Worm (Caenorhabditis elegans) whole organism, L4 larva: ENCODE data around the gene C05C12.5.
"Not testable (repeated sequence)": the region's sequence is repeated elsewhere in the genome, so short reads cannot be mapped to it uniquely, and the experiment has no call there.

Experiments
- aha-1 ChIP-seq: fragments of 150-350 bp; peaks from one replicate; lab custom pipeline; 2014; ENCODE audit warnings: missing biosample characterization, missing genetic modification characterization
- arid-1 ChIP-seq: fragments of 200-800 bp; sonication (Bioruptor generic); conservative IDR thresholded peaks from 2 replicates; pipeline ENCODE4 v1.3.6; 2022; ENCODE audit warnings: missing genetic modification reagents, missing genetic modification characterization, missing compliant biosample characterization
- ceh-44 ChIP-seq: fragments of 200-800 bp; sonication (Bioruptor generic); IDR thresholded peaks from 2 replicates; pipeline ENCODE4 v1.3.6; 2022; ENCODE audit warnings: missing genetic modification reagents, missing genetic modification characterization, missing compliant biosample characterization
- daf-12 ChIP-seq: fragments of 150-350 bp; optimal IDR thresholded peaks from 2 replicates; lab custom pipeline; 2014; ENCODE audit warnings: missing biosample characterization, missing genetic modification reagents, missing genetic modification characterization
- daf-16 ChIP-seq, 3 experiments: sonication (generic microtip); optimal IDR thresholded peaks; 2 replicates each; lab custom pipeline; 2016 to 2017; ENCODE audit warnings: missing genetic modification characterization in 3 of 3, missing genetic modification reagents in 3 of 3, mild to moderate bottlenecking in 2 of 3, missing compliant biosample characterization in 2 of 3, missing biosample characterization in 1 of 3, moderate library complexity in 1 of 3
- dmd-6 ChIP-seq: fragments of 200-800 bp; sonication (Bioruptor generic); IDR thresholded peaks from 2 replicates; pipeline ENCODE4 v1.3.6; 2022; ENCODE audit warnings: missing genetic modification reagents, missing genetic modification characterization, missing compliant biosample characterization
- dve-1 ChIP-seq: sonication (generic microtip); optimal IDR thresholded peaks from 2 replicates; lab custom pipeline; 2017; ENCODE audit warnings: antibody characterized with exemption, mild to moderate bottlenecking, missing genetic modification characterization, missing compliant biosample characterization; ENCODE audit not compliant: insufficient read depth
- fkh-10 ChIP-seq: fragments of 150-350 bp; optimal IDR thresholded peaks from 2 replicates; lab custom pipeline; 2014; ENCODE audit warnings: missing biosample characterization, missing genetic modification reagents, missing genetic modification characterization
- fos-1 ChIP-seq: fragments of 150-350 bp; optimal IDR thresholded peaks from 2 replicates; lab custom pipeline; 2014; ENCODE audit warnings: missing biosample characterization, missing genetic modification characterization
- hif-1 ChIP-seq, 2 experiments: sonication (generic microtip); optimal IDR thresholded peaks; 2 replicates each; lab custom pipeline; 2016 to 2017; ENCODE audit warnings: missing compliant biosample characterization in 2 of 2, missing genetic modification characterization in 2 of 2, missing genetic modification reagents in 2 of 2, missing genotype in 2 of 2, mild to moderate bottlenecking in 1 of 2
- hlh-11 ChIP-seq: fragments of 200-800 bp; sonication (Bioruptor generic); optimal IDR thresholded peaks from 2 replicates; lab custom pipeline; 2018; ENCODE audit warnings: mild to moderate bottlenecking, missing genetic modification characterization, missing compliant biosample characterization
- hlh-30 ChIP-seq: sonication (generic microtip); optimal IDR thresholded peaks from 2 replicates; lab custom pipeline; 2017; ENCODE audit warnings: antibody characterized with exemption, mild to moderate bottlenecking, missing genetic modification characterization, missing compliant biosample characterization; ENCODE audit not compliant: insufficient read depth
- lim-7 ChIP-seq: fragments of 200-800 bp; sonication (Bioruptor generic); IDR thresholded peaks from 2 replicates; pipeline ENCODE4 v1.3.6; 2022; ENCODE audit warnings: missing genetic modification characterization, missing compliant biosample characterization
- lin-1 ChIP-seq: fragments of 200-800 bp; sonication (Bioruptor generic); IDR thresholded peaks from 2 replicates; pipeline ENCODE4 v1.3.6; 2022; ENCODE audit warnings: missing genetic modification reagents, missing genetic modification characterization, missing compliant biosample characterization
- lin-15B ChIP-seq: fragments of 150-350 bp; sonication (generic microtip); optimal IDR thresholded peaks from 3 replicates; lab custom pipeline; 2014; ENCODE audit warnings: missing biosample characterization, missing genetic modification characterization
- lir-3 ChIP-seq: sonication (generic microtip); optimal IDR thresholded peaks from 2 replicates; lab custom pipeline; 2016; ENCODE audit warnings: mild to moderate bottlenecking, missing genetic modification characterization, missing compliant biosample characterization
- mep-1 ChIP-seq: fragments of 150-350 bp; sonication (generic microtip); optimal IDR thresholded peaks from 3 replicates; lab custom pipeline; 2014; ENCODE audit warnings: missing biosample characterization, missing genetic modification characterization
- nhr-237 ChIP-seq: sonication (generic microtip); optimal IDR thresholded peaks from 2 replicates; lab custom pipeline; 2017; ENCODE audit warnings: missing biosample characterization, missing genetic modification characterization
- nhr-28 ChIP-seq: fragments of 150-350 bp; optimal IDR thresholded peaks from 2 replicates; lab custom pipeline; 2014; ENCODE audit warnings: missing biosample characterization, missing genetic modification characterization
- nhr-48 ChIP-seq: sonication (generic microtip); optimal IDR thresholded peaks from 2 replicates; lab custom pipeline; 2016; ENCODE audit warnings: mild to moderate bottlenecking, missing genetic modification characterization, missing compliant biosample characterization
- nhr-77 ChIP-seq: fragments of 150-350 bp; optimal IDR thresholded peaks from 2 replicates; lab custom pipeline; 2014; ENCODE audit warnings: missing biosample characterization, missing genetic modification characterization
- pha-4 ChIP-seq, 2 experiments: fragments of 150-350 bp in 1 of 2; fragments of 200-800 bp in 1 of 2; sonication (Bioruptor generic) in 1 of 2; IDR thresholded peaks in 1 of 2; optimal IDR thresholded peaks in 1 of 2; 2 replicates each; pipeline versions ENCODE4 v1.3.6 to Lab custom; 2014 to 2022; ENCODE audit warnings: missing genetic modification characterization in 2 of 2, missing genetic modification reagents in 2 of 2, missing biosample characterization in 1 of 2, missing compliant biosample characterization in 1 of 2
- php-3 ChIP-seq: fragments of 200-800 bp; sonication (Bioruptor generic); IDR thresholded peaks from 2 replicates; pipeline ENCODE4 v1.3.6; 2022; ENCODE audit warnings: missing genetic modification reagents, missing genetic modification characterization, missing compliant biosample characterization
- pqm-1 ChIP-seq: sonication (generic microtip); optimal IDR thresholded peaks from 2 replicates; lab custom pipeline; 2017; ENCODE audit warnings: missing biosample characterization, missing genetic modification characterization
- set-16 ChIP-seq: fragments of 200-800 bp; sonication (Bioruptor generic); IDR thresholded peaks from 2 replicates; pipeline ENCODE4 v1.3.6; 2022; ENCODE audit warnings: missing genetic modification reagents, missing genetic modification characterization, missing compliant biosample characterization
- spr-3 ChIP-seq: fragments of 200-800 bp; sonication (Bioruptor generic); optimal IDR thresholded peaks from 2 replicates; lab custom pipeline; 2018; ENCODE audit warnings: mild to moderate bottlenecking, missing genetic modification characterization, missing compliant biosample characterization
- tra-1 ChIP-seq: fragments of 200-800 bp; sonication (Bioruptor generic); IDR thresholded peaks from 2 replicates; pipeline ENCODE4 v1.3.6; 2022; ENCODE audit warnings: missing genetic modification reagents, missing genetic modification characterization, missing compliant biosample characterization
- unc-62 ChIP-seq, 3 experiments: fragments of 150-350 bp in 1 of 3; sonication (generic microtip); optimal IDR thresholded peaks in 2 of 3; peaks in 1 of 3; 1 replicate in 1 of 3; 2 replicates in 2 of 3; lab custom pipeline; 2014 to 2017; ENCODE audit warnings: missing biosample characterization in 3 of 3, missing genetic modification characterization in 3 of 3, missing genetic modification reagents in 3 of 3, missing genotype in 1 of 3
- zip-11 ChIP-seq: fragments of 200-800 bp; sonication (Bioruptor generic); IDR thresholded peaks from 2 replicates; pipeline ENCODE4 v1.3.6; 2022; ENCODE audit warnings: missing genetic modification characterization, missing compliant biosample characterization
- zip-2 ChIP-seq: fragments of 150-350 bp; optimal IDR thresholded peaks from 2 replicates; lab custom pipeline; 2014; ENCODE audit warnings: missing biosample characterization, missing genetic modification characterization

C05C12.5 gene

ce11 chrIV:11261535-11261934 is 550 bp upstream of the C05C12.5 start, which contains the start of gene F54D1.1:
F54D1.1 (plus strand) TSS chrIV:11261835.
- no peak for TF ChIP-seq hlh-11 (tag; lab: Kevin White, UChicago)
- TF ChIP-seq ceh-44 (GFP tag; lab: Robert Waterston, UW), result no peak
- no peak for TF ChIP-seq mep-1 (tag; lab: Kevin White, UChicago)
- no peak for TF ChIP-seq nhr-237
- TF ChIP-seq zip-2 (tag; lab: Kevin White, UChicago), result no peak
- no peak for TF ChIP-seq fos-1 (tag; lab: Kevin White, UChicago)
- no peak for TF ChIP-seq unc-62 (GFP tag; optimal IDR thresholded peaks at IDR 0.05 in 1 of 2; lab: Kevin White, UChicago)
- no peak for TF ChIP-seq unc-62 (tag; optimal IDR thresholded peaks at IDR 0.05; lab: Kevin White, UChicago)
- no peak for TF ChIP-seq nhr-77 (tag; lab: Kevin White, UChicago)
- TF ChIP-seq, all 104 proteins: peak for 0

DNA sequence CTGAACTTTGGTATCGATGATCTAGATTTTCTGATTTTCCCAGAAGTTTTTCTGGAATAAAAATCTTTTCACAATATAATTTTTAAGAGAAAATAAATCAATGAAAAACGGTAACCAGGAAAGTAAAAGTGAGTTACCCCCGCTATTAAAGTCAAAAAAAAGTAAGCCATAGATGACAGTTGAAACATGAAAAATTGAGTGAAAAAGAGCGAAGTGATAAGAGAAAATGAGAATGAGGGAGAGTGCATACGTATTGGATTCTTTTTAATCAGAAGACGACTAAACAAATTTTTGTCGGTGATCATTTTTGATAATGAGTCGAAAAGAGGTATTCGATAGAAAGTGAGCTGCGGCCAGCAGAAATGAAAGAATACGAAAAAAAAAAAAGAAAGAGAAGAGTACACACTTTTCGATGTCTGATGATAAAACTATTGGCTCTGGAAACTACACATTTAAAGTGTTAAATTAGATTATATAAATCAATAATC is 1.5 kb downstream of the C05C12.5 start, which contains the start of gene gtl-1:
Gene gtl-1, minus strand, starts transcription at position 51 of the 488 bp plus-strand sequence.
- TF ChIP-seq set-16 (GFP tag; lab: Robert Waterston, UW) (no peak), hlh-11 (tag; lab: Kevin White, UChicago) (peak; percentile 45), nhr-48 (tag; lab: Kevin White, UChicago) (no peak), nhr-28 (peak; percentile 73), pqm-1 (tag; lab: Kevin White, UChicago) (peak; percentile 96), aha-1 (no peak), daf-16 (GFP tag; optimal IDR thresholded peaks at IDR 0.05; lab: Kevin White, UChicago) (no peak), daf-16 (tag; optimal IDR thresholded peaks at IDR 0.05; lab: Kevin White, UChicago) (peak; percentile 37), unc-62 (GFP tag; optimal IDR thresholded peaks at IDR 0.05 in 1 of 2; lab: Kevin White, UChicago) (peak in 1 of 2 experiments; percentile 38), unc-62 (tag; optimal IDR thresholded peaks at IDR 0.05; lab: Kevin White, UChicago) (no peak), spr-3 (GFP tag; lab: Kevin White, UChicago) (no peak), dve-1 (tag; lab: Kevin White, UChicago) (peak; percentile 18), zip-11 (GFP tag; lab: Robert Waterston, UW) (no peak), arid-1 (GFP tag; lab: Robert Waterston, UW) (0 out of 2 replicates have a peak, but pooled peaks have one; percentile 9), fkh-10 (no peak), lin-15B (no peak), dmd-6 (peak; percentile 73)

ce11 chrIV:11257476-11257875 is 3.5 kb downstream of the C05C12.5 start:
- 0 out of 2 replicates have a peak, but pooled peaks have one; percentile 28 for TF ChIP-seq lin-1 (GFP tag; lab: Robert Waterston, UW)
- no peak for TF ChIP-seq daf-16 (GFP tag; optimal IDR thresholded peaks at IDR 0.05; lab: Kevin White, UChicago)
- TF ChIP-seq daf-16 (tag; optimal IDR thresholded peaks at IDR 0.05; lab: Kevin White, UChicago), result peak; percentile 48
- TF ChIP-seq pha-4 (GFP tag; IDR thresholded peaks at IDR 0.05; lab: Robert Waterston, UW), result no peak
- TF ChIP-seq pha-4 (tag; optimal IDR thresholded peaks at IDR 0.05; lab: Kevin White, UChicago), result no peak
- peak; percentile 52 for TF ChIP-seq hlh-11 (tag; lab: Kevin White, UChicago)
- 0 out of 2 replicates have a peak, but pooled peaks have one; percentile 19 for TF ChIP-seq php-3 (GFP tag; lab: Robert Waterston, UW)
- peak; percentile 86 for TF ChIP-seq dmd-6
- peak; percentile 42 for TF ChIP-seq nhr-77 (tag; lab: Kevin White, UChicago)
- peak; percentile 45 for TF ChIP-seq dve-1 (tag; lab: Kevin White, UChicago)
- TF ChIP-seq pqm-1 (tag; lab: Kevin White, UChicago), result peak; percentile 96
- TF ChIP-seq nhr-28, result peak; percentile 65
- no peak for TF ChIP-seq daf-12 (tag; lab: Kevin White, UChicago)
- no peak for TF ChIP-seq hif-1 (tag; optimal IDR thresholded peaks at IDR 0.05; lab: Kevin White, UChicago)
- 0 out of 2 replicates have a peak, but pooled peaks have one; percentile 23 for TF ChIP-seq tra-1 (GFP tag; lab: Robert Waterston, UW)

DNA sequence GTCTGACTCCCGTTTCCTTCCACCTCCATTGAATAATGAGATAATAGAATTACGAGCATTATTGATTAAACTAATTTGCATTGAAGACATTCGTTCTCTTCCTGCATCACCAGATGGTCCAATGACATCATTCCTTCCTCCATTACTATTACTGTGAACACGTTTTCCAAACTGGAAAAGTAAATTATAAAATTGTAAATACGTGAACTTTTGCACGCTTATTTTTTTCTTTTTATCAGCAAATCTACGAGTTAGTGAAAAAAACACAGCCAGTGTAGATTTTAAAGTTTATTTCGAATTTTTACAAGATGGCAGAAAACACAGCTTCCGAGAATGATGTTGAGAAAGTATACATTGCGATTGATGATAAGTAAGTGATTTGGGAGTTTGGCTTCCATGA is 7.3 kb downstream of the C05C12.5 start, which contains the start of gene C05C12.1:
Gene C05C12.1, plus strand, starts transcription at position 301 of the 400 bp plus-strand sequence.
- TF ChIP-seq unc-62 (GFP tag; optimal IDR thresholded peaks at IDR 0.05 in 1 of 2; lab: Kevin White, UChicago), result peak in 1 of 2 experiments; percentile 42
- TF ChIP-seq unc-62 (tag; optimal IDR thresholded peaks at IDR 0.05; lab: Kevin White, UChicago), result not testable (repeated sequence)

ce11 chrIV:11248031-11248631 is 12.9 kb downstream of the C05C12.5 start, which contains the start of gene C05C12.4:
C05C12.4 (minus strand) TSS chrIV:11248081.
- TF ChIP-seq spr-3 (GFP tag; lab: Kevin White, UChicago), result no peak
- peak; percentile 20 for TF ChIP-seq nhr-77 (tag; lab: Kevin White, UChicago)
- TF ChIP-seq lir-3 (tag; lab: Kevin White, UChicago), result no peak
- peak; percentile 13 for TF ChIP-seq aha-1
- TF ChIP-seq nhr-28, result peak; percentile 71
- TF ChIP-seq pqm-1 (tag; lab: Kevin White, UChicago), result peak; percentile 57
- no peak for TF ChIP-seq hlh-11 (tag; lab: Kevin White, UChicago)
- peak; percentile 46; the same call in 1 of the 2 replicates for TF ChIP-seq php-3 (GFP tag; lab: Robert Waterston, UW)
- TF ChIP-seq lim-7 (GFP tag; lab: Robert Waterston, UW), result no peak
- peak; percentile 30 for TF ChIP-seq hlh-30
- TF ChIP-seq daf-16 (GFP tag; optimal IDR thresholded peaks at IDR 0.05; lab: Kevin White, UChicago), result no peak
- TF ChIP-seq daf-16 (tag; optimal IDR thresholded peaks at IDR 0.05; lab: Kevin White, UChicago), result peak; percentile 72
- peak; percentile 51 for TF ChIP-seq dve-1 (tag; lab: Kevin White, UChicago)
